Worm (Caenorhabditis elegans): ENCODE results near the gene Y45G5AM.9.

Gene Y45G5AM.9

DNA sequence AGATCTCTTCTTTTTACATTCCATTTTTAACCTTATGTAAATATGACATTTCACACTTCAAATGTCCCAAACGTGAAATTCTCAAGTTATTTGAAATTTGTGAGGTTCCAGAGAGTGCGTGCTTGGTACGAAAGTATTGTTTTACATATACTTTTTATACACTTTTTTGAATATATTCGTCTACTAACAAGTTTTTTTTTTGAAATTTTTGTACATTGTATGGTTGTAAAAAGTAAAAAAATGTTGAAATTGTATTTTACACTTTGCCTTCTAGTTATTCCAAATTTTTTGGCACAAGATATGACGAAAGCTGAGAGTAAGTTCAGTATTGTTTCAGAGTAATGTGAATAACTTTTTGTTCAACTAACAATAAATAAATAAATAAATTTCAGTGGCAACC is 59.7 kb downstream of the Y45G5AM.9 start, which contains the start of gene lgc-1:
Gene lgc-1, plus strand, starts transcription at position 301 of the 400 bp plus-strand sequence.
- TF ChIP-seq jun-1 (tag; optimal IDR thresholded peaks at IDR 0.05) (no peak), grh-1 (GFP tag; IDR thresholded peaks at IDR 0.05) (no peak), lin-39 (tag; optimal IDR thresholded peaks at IDR 0.05) (no peak), ceh-90 (tag; optimal IDR thresholded peaks at IDR 0.05) (no peak), nhr-85 (tag) (no peak), snu-23 (GFP tag; optimal IDR thresholded peaks at IDR 0.05) (no peak), rnt-1 (tag; optimal IDR thresholded peaks at IDR 0.05) (no peak), hlh-4 (tag; optimal IDR thresholded peaks at IDR 0.05) (no peak), ztf-4 (tag; optimal IDR thresholded peaks at IDR 0.05) (no peak), mef-2 (tag; optimal IDR thresholded peaks at IDR 0.05) (no peak), fkh-10 (GFP tag; optimal IDR thresholded peaks at IDR 0.05) (no peak), elt-3 (tag; optimal IDR thresholded peaks at IDR 0.05) (no peak), egl-27 (tag; optimal IDR thresholded peaks at IDR 0.05) (no peak), snpc-4 (tag; optimal IDR thresholded peaks at IDR 0.05) (no peak), alr-1 (tag; optimal IDR thresholded peaks at IDR 0.05; ENCODE audit: borderline replicate concordance) (no peak), unc-130 (tag; optimal IDR thresholded peaks at IDR 0.05) (no peak), F16B12.6 (tag; optimal IDR thresholded peaks at IDR 0.05) (no peak)

DNA sequence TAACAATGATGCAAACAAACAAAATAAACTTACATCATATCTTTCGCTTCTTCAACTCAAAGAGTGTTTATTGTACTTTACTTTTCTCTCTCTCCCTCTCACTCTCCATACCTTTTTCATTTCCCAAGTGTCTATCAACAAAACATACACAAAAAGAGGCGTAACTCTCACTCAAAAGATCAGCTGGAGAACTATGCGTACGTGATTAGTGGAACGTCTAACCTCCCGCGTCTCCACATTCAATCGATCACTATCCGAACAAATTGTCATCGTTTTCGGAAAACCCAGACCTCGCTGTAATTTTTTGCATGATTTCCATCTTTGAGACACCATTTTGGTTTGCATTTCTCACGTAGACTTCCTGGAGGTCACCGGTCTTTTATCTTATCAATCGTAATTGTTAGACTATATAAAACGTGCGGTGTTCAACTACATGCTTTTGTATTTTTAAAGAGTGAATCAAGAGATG is 62.9 kb downstream of the Y45G5AM.9 start, which contains the start of gene nhr-57:
Gene nhr-57, plus strand, starts transcription at position 419 of the 469 bp plus-strand sequence.
- TF ChIP-seq ceh-63 (GFP tag; optimal IDR thresholded peaks at IDR 0.05) (no peak), C04F5.9 (tag; optimal IDR thresholded peaks at IDR 0.05) (peak; percentile 21), hpl-2 (GFP tag; optimal IDR thresholded peaks at IDR 0.05) (no peak), mdl-1 (tag; optimal IDR thresholded peaks at IDR 0.05) (peak in 1 of 2 experiments; percentile 77), rnt-1 (tag; optimal IDR thresholded peaks at IDR 0.05) (no peak), zag-1 (tag; optimal IDR thresholded peaks at IDR 0.05) (no peak), zip-4 (GFP tag; optimal IDR thresholded peaks at IDR 0.05) (no peak), unc-130 (tag; optimal IDR thresholded peaks at IDR 0.05) (peak; percentile 20), egl-27 (tag; optimal IDR thresholded peaks at IDR 0.05) (peak in 1 of 2 experiments; percentile 7), skn-1 (tag; optimal IDR thresholded peaks at IDR 0.05) (peak; percentile 92), ets-5 (GFP tag; IDR thresholded peaks at IDR 0.05) (no peak), snu-23 (GFP tag; optimal IDR thresholded peaks at IDR 0.05) (peak; percentile 76), ces-1 (GFP tag; optimal IDR thresholded peaks at IDR 0.05) (no peak), efl-3 (GFP tag; optimal IDR thresholded peaks at IDR 0.05) (no peak), jun-1 (tag; optimal IDR thresholded peaks at IDR 0.05) (peak; percentile 26), lin-39 (tag; optimal IDR thresholded peaks at IDR 0.05) (no peak), alr-1 (tag; optimal IDR thresholded peaks at IDR 0.05; ENCODE audit: borderline replicate concordance) (no peak), nhr-237 (tag; optimal IDR thresholded peaks at IDR 0.05) (peak; percentile 7), swsn-7 (tag; optimal IDR thresholded peaks at IDR 0.05) (peak; percentile 51), sox-4 (tag; optimal IDR thresholded peaks at IDR 0.05) (no peak), ceh-82 (tag; optimal IDR thresholded peaks at IDR 0.05) (peak in 1 of 3 experiments; percentile 32), efl-1 (optimal IDR thresholded peaks at IDR 0.05) (peak; percentile 50 to 54), efl-1 (GFP tag; optimal IDR thresholded peaks at IDR 0.05 in 1 of 2) (peak in 1 of 2 experiments; percentile 92), nhr-11 (tag; optimal IDR thresholded peaks at IDR 0.05) (no peak), nhr-77 (tag; optimal IDR thresholded peaks at IDR 0.05) (peak; percentile 83), unc-30 (tag; optimal IDR thresholded peaks at IDR 0.05) (no peak), blmp-1 (tag; optimal IDR thresholded peaks at IDR 0.05) (peak; percentile 93), ama-1 (optimal IDR thresholded peaks at IDR 0.05) (no peak), fkh-8 (tag; optimal IDR thresholded peaks at IDR 0.05) (peak; percentile 51), unc-86 (tag; optimal IDR thresholded peaks at IDR 0.05) (no peak), snpc-4 (tag; optimal IDR thresholded peaks at IDR 0.05) (no peak), nhr-84 (tag; optimal IDR thresholded peaks at IDR 0.05) (no peak), nhr-85 (tag) (peak; percentile 95), isw-1 (GFP tag; IDR thresholded peaks at IDR 0.05) (no peak), dpl-1 (GFP tag; optimal IDR thresholded peaks at IDR 0.05) (peak in 2 of 3 experiments; percentile 16 to 44), ceh-8 (GFP tag; optimal IDR thresholded peaks at IDR 0.05) (no peak), lin-15B (tag; optimal IDR thresholded peaks at IDR 0.05) (no peak), dsc-1 (tag; optimal IDR thresholded peaks at IDR 0.05) (no peak), ceh-90 (tag; optimal IDR thresholded peaks at IDR 0.05) (no peak), nhr-47 (tag; optimal IDR thresholded peaks at IDR 0.05) (peak; percentile 64), ztf-4 (tag; optimal IDR thresholded peaks at IDR 0.05) (peak; percentile 20), nhr-19 (GFP tag; conservative IDR thresholded peaks at IDR 0.05) (peak; percentile 79), C34B4.2 (tag; optimal IDR thresholded peaks at IDR 0.05) (no peak), lin-13 (GFP tag; optimal IDR thresholded peaks at IDR 0.05) (peak; percentile 9), nhr-20 (tag; optimal IDR thresholded peaks at IDR 0.05) (peak; percentile 92)
